Fruit fly (Drosophila melanogaster): ENCODE measurements around the gene sds22.

Gene sds22

dm6 chr3R:17401289-17401752, 9.9 kb downstream of the sds22 start (continued):
- TF ChIP-seq CG31224 (GFP tag; IDR thresholded peaks at IDR 0.05): no peak
- no peak for TF ChIP-seq Awh (GFP tag; IDR thresholded peaks at IDR 0.05)
- TF ChIP-seq pb (GFP tag; optimal IDR thresholded peaks at IDR 0.05): peak; percentile 27
- TF ChIP-seq sens-2 (GFP tag; IDR thresholded peaks at IDR 0.05): no peak
- TF ChIP-seq CG2678 (tag; optimal IDR thresholded peaks at IDR 0.05): peak; percentile 59
- TF ChIP-seq gsb-n (tag; optimal IDR thresholded peaks at IDR 0.05): peak; percentile 52
- TF ChIP-seq CG13624 (GFP tag; optimal IDR thresholded peaks at IDR 0.05): peak; percentile 39
- peak; percentile 89 for TF ChIP-seq sens (GFP tag)
- peak; percentile 17 for TF ChIP-seq CG8290 (GFP tag; optimal IDR thresholded peaks at IDR 0.05)
- peak in 1 of 2 experiments; percentile 81 for TF ChIP-seq CG8290 (tag; optimal IDR thresholded peaks at IDR 0.05)
- peak; percentile 72; the same call in 1 of the 2 replicates for TF ChIP-seq hbn (GFP tag; IDR thresholded peaks at IDR 0.05; ENCODE audit: partially characterized antibody)
- TF ChIP-seq hkb (optimal IDR thresholded peaks at IDR 0.05): no peak
- 0 out of 2 replicates have a peak, but pooled peaks have one; percentile 36 for TF ChIP-seq hkb (GFP tag; IDR thresholded peaks at IDR 0.05)
- TF ChIP-seq Lim3 (GFP tag; IDR thresholded peaks at IDR 0.05): no peak
- no peak for TF ChIP-seq otp (GFP tag; IDR thresholded peaks at IDR 0.05)
- no peak for TF ChIP-seq hth (optimal IDR thresholded peaks at IDR 0.05)
- TF ChIP-seq CG8359 (GFP tag; optimal IDR thresholded peaks at IDR 0.05; ENCODE audit: borderline replicate concordance): no peak
- TF ChIP-seq CG4820 (GFP tag; optimal IDR thresholded peaks at IDR 0.05): no peak
- no peak for TF ChIP-seq CG4360 (GFP tag; IDR thresholded peaks at IDR 0.05)
- peak; percentile 86 for TF ChIP-seq CG13287 (GFP tag; IDR thresholded peaks at IDR 0.05; ENCODE audit: partially characterized antibody)
- TF ChIP-seq ro (GFP tag; IDR thresholded peaks at IDR 0.05): no peak
- TF ChIP-seq corto (GFP tag; optimal IDR thresholded peaks at IDR 0.05): no peak
- peak; percentile 77 for TF ChIP-seq tna (GFP tag; IDR thresholded peaks at IDR 0.05; ENCODE audit: partially characterized antibody)
- peak in 1 of 2 experiments; percentile 12 for TF ChIP-seq bsh (GFP tag; optimal IDR thresholded peaks at IDR 0.05)
- no peak for TF ChIP-seq Vsx1 (GFP tag; optimal IDR thresholded peaks at IDR 0.05)
- TF ChIP-seq CG1024 (GFP tag; IDR thresholded peaks at IDR 0.05): peak; percentile 71
- TF ChIP-seq CG12744 (GFP tag; optimal IDR thresholded peaks at IDR 0.05): peak; percentile 14
- no peak for TF ChIP-seq CG11723 (GFP tag; optimal IDR thresholded peaks at IDR 0.05)
- no peak for TF ChIP-seq H15 (GFP tag; IDR thresholded peaks at IDR 0.05)
- peak; percentile 84 for TF ChIP-seq Dll (GFP tag; IDR thresholded peaks at IDR 0.05; ENCODE audit: partially characterized antibody)
- TF ChIP-seq Hmx (GFP tag; optimal IDR thresholded peaks at IDR 0.05): peak; percentile 8
- TF ChIP-seq Xbp1 (GFP tag; optimal IDR thresholded peaks at IDR 0.05): peak; percentile 72
- TF ChIP-seq toy (GFP tag; IDR thresholded peaks at IDR 0.05): no peak
- TF ChIP-seq CG30431 (GFP tag; optimal IDR thresholded peaks at IDR 0.05): no peak
- TF ChIP-seq CG8388 (GFP tag; optimal IDR thresholded peaks at IDR 0.05): peak; percentile 18
- TF ChIP-seq sima (GFP tag; optimal IDR thresholded peaks at IDR 0.05): no peak
- 0 out of 3 replicates have a peak, but pooled peaks have one; percentile 32 for TF ChIP-seq CG34422 (GFP tag; IDR thresholded peaks at IDR 0.05)
- TF ChIP-seq cas (GFP tag; IDR thresholded peaks at IDR 0.05): 0 out of 2 replicates have a peak, but pooled peaks have one; percentile 31
- peak; percentile 80 for TF ChIP-seq vvl (GFP tag; IDR thresholded peaks at IDR 0.05)
- TF ChIP-seq Meics (GFP tag; optimal IDR thresholded peaks at IDR 0.05): peak; percentile 33
- no peak for TF ChIP-seq CG8281 (tag; optimal IDR thresholded peaks at IDR 0.05)
- TF ChIP-seq dimm (GFP tag; IDR thresholded peaks at IDR 0.05): no peak
- no peak for TF ChIP-seq pnt (GFP tag; optimal IDR thresholded peaks at IDR 0.05)
- TF ChIP-seq Hr78 (GFP tag; optimal IDR thresholded peaks at IDR 0.05): no peak
- TF ChIP-seq lab (GFP tag; optimal IDR thresholded peaks at IDR 0.05): peak; percentile 13
- TF ChIP-seq B-H1 (GFP tag; IDR thresholded peaks at IDR 0.05): peak; percentile 44
- TF ChIP-seq bowl (GFP tag; IDR thresholded peaks at IDR 0.05): no peak
- TF ChIP-seq tgo (GFP tag; IDR thresholded peaks at IDR 0.05): peak; percentile 40; the same call in 1 of the 3 replicates
- TF ChIP-seq CG31365 (tag; optimal IDR thresholded peaks at IDR 0.05): no peak
- TF ChIP-seq CG32532 (GFP tag; IDR thresholded peaks at IDR 0.05): peak; percentile 76
- peak; percentile 3 for TF ChIP-seq BtbVII (GFP tag; optimal IDR thresholded peaks at IDR 0.05)
- peak; percentile 9 for TF ChIP-seq CG18764 (GFP tag; optimal IDR thresholded peaks at IDR 0.05)

All from whole organism, embryonic.